Fruit fly (Drosophila melanogaster) whole organism, wandering third instar larva: ENCODE measurements around the gene CG33966.
"Not testable (repeated sequence)": the region's sequence is repeated elsewhere in the genome, so short reads cannot be mapped to it uniquely, and the experiment has no call there.

Experiments used
- CG9705 ChIP-seq: fragments of 200-800 bp; sonication (Bioruptor generic); optimal IDR thresholded peaks from 2 replicates; lab custom pipeline; 2018; ENCODE audit warnings: missing biosample characterization, mild to moderate bottlenecking, missing genetic modification characterization
- CrebA ChIP-seq: fragments of 200-800 bp; sonication (Bioruptor generic); optimal IDR thresholded peaks from 2 replicates; lab custom pipeline; 2016; ENCODE audit warnings: missing biosample characterization, mild to moderate bottlenecking, missing genetic modification characterization, borderline replicate concordance
- Dfd ChIP-seq: fragments of >200 bp; optimal IDR thresholded peaks from 2 replicates; lab custom pipeline; 2017; ENCODE audit warnings: missing biosample characterization, missing genetic modification characterization
- Dif ChIP-seq: fragments of 200-275, 200-300 bp; sonication (Bioruptor generic); optimal IDR thresholded peaks from 2 replicates; lab custom pipeline; 2018; ENCODE audit warnings: missing biosample characterization, missing genetic modification characterization; ENCODE audit not compliant: partially characterized antibody
- HLH106 ChIP-seq: fragments of 200-800 bp; optimal IDR thresholded peaks from 3 replicates; lab custom pipeline; 2019; ENCODE audit warnings: missing biosample characterization, mild to moderate bottlenecking, missing genetic modification characterization, moderate library complexity
- Hr78 ChIP-seq: fragments of >200 bp; optimal IDR thresholded peaks from 2 replicates; lab custom pipeline; 2017; ENCODE audit warnings: missing biosample characterization, missing genetic modification characterization
- Hr83 ChIP-seq: fragments of 200-300 bp; sonication (Bioruptor generic); optimal IDR thresholded peaks from 2 replicates; lab custom pipeline; 2016; ENCODE audit warnings: missing biosample characterization, mild to moderate bottlenecking, missing genetic modification characterization, moderate library complexity; ENCODE audit not compliant: poor library complexity, severe bottlenecking
- Mio ChIP-seq: sonication (Bioruptor generic); optimal IDR thresholded peaks from 2 replicates; lab custom pipeline; 2016; ENCODE audit warnings: missing biosample characterization, missing genetic modification characterization
- N ChIP-seq: fragments of >200 bp; optimal IDR thresholded peaks from 2 replicates; lab custom pipeline; 2018; ENCODE audit warnings: missing biosample characterization, missing external identifiers, missing genetic modification characterization
- OdsH ChIP-seq: fragments of 200-800 bp; sonication (Bioruptor generic); optimal IDR thresholded peaks from 2 replicates; lab custom pipeline; 2016; ENCODE audit warnings: missing biosample characterization, mild to moderate bottlenecking, missing genetic modification characterization
- Rel ChIP-seq, 2 experiments: fragments of 200-800 bp; sonication (Bioruptor generic) in 1 of 2; optimal IDR thresholded peaks; 2 replicates in 1 of 2; 3 replicates in 1 of 2; lab custom pipeline; 2016 to 2019; ENCODE audit warnings: mild to moderate bottlenecking in 2 of 2, missing biosample characterization in 2 of 2, missing genetic modification characterization in 2 of 2, moderate library complexity in 1 of 2
- dl ChIP-seq, 2 experiments: fragments of 175-275, 200-275 bp in 1 of 2; fragments of 200-275 bp in 1 of 2; sonication (Bioruptor generic); optimal IDR thresholded peaks; lab custom pipeline; 2018; ENCODE audit warnings: mild to moderate bottlenecking in 2 of 2, missing biosample characterization in 2 of 2, missing genetic modification characterization in 2 of 2, moderate library complexity in 2 of 2; ENCODE audit not compliant: partially characterized antibody in 2 of 2, insufficient read depth in 1 of 2
- dmrt93B ChIP-seq: fragments of 200-800 bp; sonication (Bioruptor generic); optimal IDR thresholded peaks from 2 replicates; lab custom pipeline; 2018; ENCODE audit warnings: missing biosample characterization, mild to moderate bottlenecking, missing genetic modification characterization
- dsf ChIP-seq: sonication (Bioruptor generic); optimal IDR thresholded peaks from 2 replicates; lab custom pipeline; 2016; ENCODE audit warnings: missing biosample characterization, missing genetic modification characterization, borderline replicate concordance
- foxo ChIP-seq, 2 experiments: fragments of 200-800 bp; sonication (Bioruptor generic); optimal IDR thresholded peaks; 2 replicates in 1 of 2; 3 replicates in 1 of 2; lab custom pipeline; 2016 to 2017; ENCODE audit warnings: missing biosample characterization in 2 of 2, missing genetic modification characterization in 2 of 2
- h ChIP-seq: fragments of 200-800 bp; sonication (Bioruptor generic); optimal IDR thresholded peaks from 3 replicates; lab custom pipeline; 2016; ENCODE audit warnings: missing biosample characterization, mild to moderate bottlenecking, missing genetic modification characterization
- lola ChIP-seq: fragments of >200 bp; optimal IDR thresholded peaks from 2 replicates; lab custom pipeline; 2017; ENCODE audit warnings: missing biosample characterization, missing genetic modification characterization
- pan ChIP-seq: fragments of >200 bp; optimal IDR thresholded peaks from 2 replicates; lab custom pipeline; 2017
- psq ChIP-seq: fragments of 200-800 bp; sonication (Bioruptor generic); optimal IDR thresholded peaks from 3 replicates; lab custom pipeline; 2017; ENCODE audit warnings: missing biosample characterization, mild to moderate bottlenecking, missing genetic modification characterization, moderate library complexity
- sage ChIP-seq: fragments of 200-800 bp; sonication (Bioruptor generic); optimal IDR thresholded peaks from 2 replicates; lab custom pipeline; 2016; ENCODE audit warnings: missing biosample characterization, mild to moderate bottlenecking, missing genetic modification characterization
- usp ChIP-seq: fragments of >200 bp; optimal IDR thresholded peaks from 2 replicates; lab custom pipeline; 2017; ENCODE audit warnings: missing biosample characterization, missing genetic modification characterization
- woc ChIP-seq: sonication (Bioruptor generic); optimal IDR thresholded peaks from 2 replicates; lab custom pipeline; 2016; ENCODE audit warnings: missing biosample characterization, mild to moderate bottlenecking, missing genetic modification characterization

Gene CG33966

dm6 chr3L:1218596-1218995 lies 15.3 kb upstream of the CG33966 start, which contains the start of gene LysP:
Gene LysP (minus strand): TSS chr3L:1218696.
- TF ChIP-seq sage, result no peak
- peak in 1 of 2 experiments; percentile 3 for TF ChIP-seq foxo (GFP tag; optimal IDR thresholded peaks at IDR 0.05; lab: Kevin White, UChicago)
- TF ChIP-seq h (GFP tag; lab: Kevin White, UChicago), result peak; percentile 4

- no peak for TF ChIP-seq dsf (GFP tag; lab: Kevin White, UChicago)
- no peak for TF ChIP-seq Rel (GFP tag; optimal IDR thresholded peaks at IDR 0.05; lab: Kevin White, UChicago)
- TF ChIP-seq Rel (tag; optimal IDR thresholded peaks at IDR 0.05; lab: Kevin White, UChicago), result peak; percentile 91
Measured at dm6 chr3L:1227303-1227797, 6.6 kb upstream of the CG33966 start, which contains the start of gene LysS. Gene LysS (plus strand): TSS chr3L:1227747.

- TF ChIP-seq CG9705 (GFP tag; lab: Kevin White, UChicago), result no peak
- TF ChIP-seq h (GFP tag; lab: Kevin White, UChicago), result no peak
- TF ChIP-seq usp, result no peak
- no peak for TF ChIP-seq Mio (GFP tag; lab: Kevin White, UChicago)
- no peak for TF ChIP-seq N (GFP tag; lab: Kevin White, UChicago)
- TF ChIP-seq foxo (GFP tag; optimal IDR thresholded peaks at IDR 0.05; lab: Kevin White, UChicago), result no peak
- TF ChIP-seq dmrt93B, result no peak
- TF ChIP-seq pan (lab: Kevin White, UChicago), result no peak
Measured at dm6 chr3L:1232582-1232981, 1.3 kb upstream of the CG33966 start, which contains the start of gene CG33965. Gene CG33965 (plus strand): TSS chr3L:1232882.

- TF ChIP-seq dmrt93B (no peak), OdsH (GFP tag; lab: Kevin White, UChicago) (no peak), dl (GFP tag; optimal IDR thresholded peaks at IDR 0.05; lab: Kevin White, UChicago; ENCODE audit: insufficient read depth in 1 of 2, partially characterized antibody in 2 of 2) (no peak), woc (GFP tag; lab: Kevin White, UChicago) (no peak), psq (GFP tag; lab: Kevin White, UChicago) (no peak), Dif (GFP tag; lab: Kevin White, UChicago) (no peak), lola (GFP tag; lab: Kevin White, UChicago) (no peak), pan (lab: Kevin White, UChicago) (no peak)
Measured at dm6 chr3L:1235426-1235825, 1.5 kb downstream of the CG33966 start, which contains the start of gene galene. Gene galene (plus strand): TSS chr3L:1235726.

dm6 chr3L:1238219-1238618 lies 4.3 kb downstream of the CG33966 start, which contains the start of gene CG9192:
Gene CG9192 (minus strand): TSS chr3L:1238319.
- TF ChIP-seq HLH106 (tag; lab: Kevin White, UChicago) (no peak), Hr83 (GFP tag; lab: Kevin White, UChicago) (no peak), woc (GFP tag; lab: Kevin White, UChicago) (no peak), Dif (GFP tag; lab: Kevin White, UChicago) (no peak)

- not testable (repeated sequence) for TF ChIP-seq pan (lab: Kevin White, UChicago); Hr78 (GFP tag; lab: Kevin White, UChicago); CG9705 (GFP tag; lab: Kevin White, UChicago)
Measured at dm6 chr3L:1245810-1246209, 11.9 kb downstream of the CG33966 start, which contains the start of gene Klp61F. Gene Klp61F (minus strand): TSS chr3L:1245910.

- TF ChIP-seq Dfd (GFP tag; lab: Kevin White, UChicago); CrebA (GFP tag; lab: Kevin White, UChicago); usp: not testable (repeated sequence)
Measured at dm6 chr3L:1246823-1247222, 12.9 kb downstream of the CG33966 start, which contains the start of gene CG32318. Gene CG32318 (minus strand): TSS chr3L:1246923.
